Worm (Caenorhabditis elegans) whole organism, L2 larva: ENCODE results near the gene M110.9.
A peak's percentile ranks its signal among the peaks of the same experiment; 100 is the strongest.

ENCODE experiments used
- C34F6.9 ChIP-seq: fragments of 150-350 bp; optimal IDR thresholded peaks from 2 replicates; lab custom pipeline; 2014; ENCODE audit warnings: missing biosample characterization, missing genetic modification characterization
- F13H6.1 ChIP-seq: sonication (generic microtip); optimal IDR thresholded peaks from 2 replicates; lab custom pipeline; 2016; ENCODE audit warnings: missing genetic modification characterization, missing compliant biosample characterization
- R02D3.7 ChIP-seq: fragments of 150-350 bp; optimal IDR thresholded peaks from 2 replicates; lab custom pipeline; 2014; ENCODE audit warnings: missing biosample characterization, missing genetic modification characterization
- Y55F3AM.14 ChIP-seq: fragments of 200-800 bp; sonication (Bioruptor generic); optimal IDR thresholded peaks from 2 replicates; lab custom pipeline; 2018; ENCODE audit warnings: mild to moderate bottlenecking, missing genetic modification characterization, missing compliant biosample characterization
- ZK546.5 ChIP-seq: sonication (generic microtip); optimal IDR thresholded peaks from 2 replicates; lab custom pipeline; 2017; ENCODE audit warnings: missing biosample characterization, missing genetic modification characterization
- alr-1 ChIP-seq: fragments of 150-350 bp; optimal IDR thresholded peaks from 2 replicates; lab custom pipeline; 2014; ENCODE audit warnings: missing biosample characterization, missing genetic modification characterization
- aly-2 ChIP-seq: fragments of 150-350 bp; optimal IDR thresholded peaks from 2 replicates; lab custom pipeline; 2014; ENCODE audit warnings: missing biosample characterization, missing genetic modification characterization
- ama-1 ChIP-seq: fragments of 150-350 bp; optimal IDR thresholded peaks from 2 replicates; lab custom pipeline; 2018; ENCODE audit warnings: inconsistent platforms
- ceh-16 ChIP-seq: fragments of 150-350 bp; optimal IDR thresholded peaks from 2 replicates; lab custom pipeline; 2014; ENCODE audit warnings: missing biosample characterization, missing genetic modification characterization
- ceh-82 ChIP-seq: fragments of 150-350 bp; optimal IDR thresholded peaks from 2 replicates; lab custom pipeline; 2014; ENCODE audit warnings: missing biosample characterization, missing genetic modification characterization
- dmd-4 ChIP-seq: sonication (generic microtip); optimal IDR thresholded peaks from 2 replicates; lab custom pipeline; 2017; ENCODE audit warnings: missing biosample characterization, missing genetic modification characterization
- egl-27 ChIP-seq: sonication (generic microtip); optimal IDR thresholded peaks from 3 replicates; lab custom pipeline; 2017; ENCODE audit warnings: missing biosample characterization, missing genetic modification reagents, missing genetic modification characterization
- elt-1 ChIP-seq: fragments of 150-350 bp; optimal IDR thresholded peaks from 2 replicates; lab custom pipeline; 2014; ENCODE audit warnings: missing biosample characterization, missing genetic modification characterization
- gmeb-1 ChIP-seq: fragments of 150-350 bp; optimal IDR thresholded peaks from 2 replicates; lab custom pipeline; 2014; ENCODE audit warnings: missing biosample characterization, missing genetic modification characterization
- lin-11 ChIP-seq: fragments of 150-350 bp; sonication (generic microtip); optimal IDR thresholded peaks from 2 replicates; lab custom pipeline; 2014; ENCODE audit warnings: missing biosample characterization, missing genetic modification characterization, inconsistent platforms, mixed read lengths
- lin-13 ChIP-seq: fragments of 150-350 bp; optimal IDR thresholded peaks from 2 replicates; lab custom pipeline; 2014; ENCODE audit warnings: missing biosample characterization, missing genetic modification reagents, missing genetic modification characterization
- lin-39 ChIP-seq: fragments of 150-350 bp; optimal IDR thresholded peaks from 2 replicates; lab custom pipeline; 2014; ENCODE audit warnings: missing biosample characterization, missing genetic modification reagents, missing genetic modification characterization
- lsy-2 ChIP-seq, 2 experiments: fragments of 150-350 bp in 1 of 2; sonication (generic microtip) in 1 of 2; optimal IDR thresholded peaks; 2 replicates each; lab custom pipeline; 2014 to 2017; ENCODE audit warnings: missing biosample characterization in 2 of 2, missing genetic modification characterization in 2 of 2
- mdl-1 ChIP-seq, 2 experiments: fragments of 150-350 bp in 1 of 2; sonication (generic microtip) in 1 of 2; optimal IDR thresholded peaks; 2 replicates each; lab custom pipeline; 2017; ENCODE audit warnings: missing biosample characterization in 2 of 2, missing genetic modification characterization in 2 of 2
- nhr-129 ChIP-seq: fragments of 150-350 bp; optimal IDR thresholded peaks from 2 replicates; lab custom pipeline; 2014; ENCODE audit warnings: missing biosample characterization, missing genetic modification characterization
- nhr-21 ChIP-seq: fragments of 150-350 bp; optimal IDR thresholded peaks from 2 replicates; lab custom pipeline; 2014; ENCODE audit warnings: missing biosample characterization, missing genetic modification characterization
- nhr-23 ChIP-seq: fragments of 150-350 bp; optimal IDR thresholded peaks from 2 replicates; lab custom pipeline; 2014; ENCODE audit warnings: missing biosample characterization, missing genetic modification reagents, missing genetic modification characterization
- nhr-237 ChIP-seq: fragments of 150-350 bp; optimal IDR thresholded peaks from 2 replicates; lab custom pipeline; 2014; ENCODE audit warnings: missing biosample characterization, missing genetic modification characterization
- nhr-25 ChIP-seq: fragments of 150-350 bp; sonication (generic microtip); optimal IDR thresholded peaks from 3 replicates; lab custom pipeline; 2014; ENCODE audit warnings: missing biosample characterization, missing genetic modification characterization
- nhr-6 ChIP-seq: fragments of 150-350 bp; optimal IDR thresholded peaks from 2 replicates; lab custom pipeline; 2014; ENCODE audit warnings: missing biosample characterization, missing genetic modification characterization
- nhr-77 ChIP-seq: fragments of 150-350 bp; optimal IDR thresholded peaks from 2 replicates; lab custom pipeline; 2014; ENCODE audit warnings: missing biosample characterization, missing genetic modification characterization
- peb-1 ChIP-seq: fragments of 150-350 bp; optimal IDR thresholded peaks from 2 replicates; lab custom pipeline; 2014; ENCODE audit warnings: missing biosample characterization, missing genetic modification characterization
- skn-1 ChIP-seq: sonication (generic microtip); optimal IDR thresholded peaks from 2 replicates; lab custom pipeline; 2017; ENCODE audit warnings: missing biosample characterization, missing genetic modification characterization
- sma-3 ChIP-seq: sonication (generic microtip); optimal IDR thresholded peaks from 2 replicates; lab custom pipeline; 2016; ENCODE audit warnings: missing genetic modification reagents, missing genetic modification characterization, missing compliant biosample characterization
- sma-9 ChIP-seq, 2 experiments: fragments of 150-350 bp in 1 of 2; sonication (generic microtip) in 1 of 2; optimal IDR thresholded peaks; 2 replicates each; lab custom pipeline; 2014 to 2016; ENCODE audit warnings: missing genetic modification characterization in 2 of 2, mild to moderate bottlenecking in 1 of 2, missing biosample characterization in 1 of 2, missing compliant biosample characterization in 1 of 2, missing genetic modification reagents in 1 of 2, moderate library complexity in 1 of 2
- unc-39 ChIP-seq: fragments of 150-350 bp; optimal IDR thresholded peaks from 2 replicates; lab custom pipeline; 2014; ENCODE audit warnings: missing biosample characterization, missing genetic modification characterization
- unc-62 ChIP-seq: fragments of 150-350 bp; optimal IDR thresholded peaks from 2 replicates; lab custom pipeline; 2014; ENCODE audit warnings: missing biosample characterization, missing genetic modification reagents, missing genetic modification characterization
- zag-1 ChIP-seq: fragments of 150-350 bp; optimal IDR thresholded peaks from 2 replicates; lab custom pipeline; 2014; ENCODE audit warnings: missing biosample characterization, missing genetic modification characterization
- ztf-4 ChIP-seq: fragments of 150-350 bp; optimal IDR thresholded peaks from 2 replicates; lab custom pipeline; 2014; ENCODE audit warnings: missing biosample characterization, missing genetic modification characterization

M110.9 gene

ce11 chrII:8267679-8268078 lies 36.6 kb downstream of the M110.9 start:
- TF ChIP-seq unc-39, result no peak
- TF ChIP-seq gmeb-1 (tag; lab: Kevin White, UChicago), result no peak

- TF ChIP-seq ceh-82 (tag; lab: Kevin White, UChicago) (no peak), nhr-129 (no peak), elt-1 (tag; lab: Kevin White, UChicago) (no peak), zag-1 (tag; lab: Kevin White, UChicago) (no peak), sma-3 (no peak), gmeb-1 (tag; lab: Kevin White, UChicago) (no peak), nhr-77 (tag; lab: Kevin White, UChicago) (no peak), Y55F3AM.14 (GFP tag; lab: Kevin White, UChicago) (no peak), lsy-2 (tag; optimal IDR thresholded peaks at IDR 0.05; lab: Kevin White, UChicago) (no peak), nhr-6 (tag; lab: Kevin White, UChicago) (no peak), lin-39 (no peak), F13H6.1 (tag; lab: Kevin White, UChicago) (no peak), mdl-1 (tag; optimal IDR thresholded peaks at IDR 0.05; lab: Kevin White, UChicago) (no peak), nhr-23 (tag; lab: Kevin White, UChicago) (no peak), alr-1 (tag; lab: Kevin White, UChicago) (no peak), sma-9 (GFP tag; optimal IDR thresholded peaks at IDR 0.05; lab: Kevin White, UChicago) (no peak), sma-9 (tag; optimal IDR thresholded peaks at IDR 0.05; lab: Kevin White, UChicago) (no peak), ztf-4 (tag; lab: Kevin White, UChicago) (no peak), nhr-237 (tag; lab: Kevin White, UChicago) (no peak)
Measured at ce11 chrII:8269351-8269750, 38.3 kb downstream of the M110.9 start, which contains the start of gene K01C8.2. Gene K01C8.2 (minus strand): TSS chrII:8269451.

- no peak for TF ChIP-seq lin-39
- TF ChIP-seq ceh-82 (tag; lab: Kevin White, UChicago), result no peak
- no peak for TF ChIP-seq lsy-2 (tag; optimal IDR thresholded peaks at IDR 0.05; lab: Kevin White, UChicago)
- no peak for TF ChIP-seq gmeb-1 (tag; lab: Kevin White, UChicago)
- no peak for TF ChIP-seq Y55F3AM.14 (GFP tag; lab: Kevin White, UChicago)
- no peak for TF ChIP-seq ceh-16
- TF ChIP-seq sma-9 (GFP tag; optimal IDR thresholded peaks at IDR 0.05; lab: Kevin White, UChicago), result no peak
- no peak for TF ChIP-seq sma-9 (tag; optimal IDR thresholded peaks at IDR 0.05; lab: Kevin White, UChicago)
- no peak for TF ChIP-seq egl-27 (tag; lab: Kevin White, UChicago)
- no peak for TF ChIP-seq unc-62
- TF ChIP-seq lin-13 (GFP tag; lab: Kevin White, UChicago), result no peak
- no peak for TF ChIP-seq ZK546.5 (tag; lab: Kevin White, UChicago)
- TF ChIP-seq ztf-4 (tag; lab: Kevin White, UChicago), result no peak
- TF ChIP-seq C34F6.9 (tag; lab: Kevin White, UChicago), result no peak
- no peak for TF ChIP-seq nhr-25 (tag; lab: Kevin White, UChicago)
- no peak for TF ChIP-seq sma-3
- TF ChIP-seq dmd-4, result no peak
- TF ChIP-seq lin-11 (tag; lab: Kevin White, UChicago), result no peak
Measured at ce11 chrII:8269855-8270647, 39.0 kb downstream of the M110.9 start, which contains the start of gene tdc-1. Gene tdc-1 (plus strand): TSS chrII:8270597.

ce11 chrII:8273060-8273459 lies 42.0 kb downstream of the M110.9 start:
- TF ChIP-seq ama-1, result no peak
- TF ChIP-seq nhr-21 (tag; lab: Kevin White, UChicago), result no peak
- TF ChIP-seq skn-1 (tag; lab: Kevin White, UChicago), result no peak
- TF ChIP-seq aly-2 (tag; lab: Kevin White, UChicago), result no peak
- TF ChIP-seq peb-1 (tag; lab: Kevin White, UChicago), result no peak

ce11 chrII:8276057-8276456 lies 45.0 kb downstream of the M110.9 start, which contains the start of the genes gei-14 and slc-25A32:
Gene gei-14 (minus strand): TSS chrII:8276231.
Gene slc-25A32 (plus strand): TSS chrII:8276298.
- TF ChIP-seq gmeb-1 (tag; lab: Kevin White, UChicago) (peak; percentile 89), nhr-129 (peak; percentile 13), R02D3.7 (tag; lab: Kevin White, UChicago) (peak; percentile 85), lsy-2 (tag; optimal IDR thresholded peaks at IDR 0.05; lab: Kevin White, UChicago) (peak; percentile 59 to 83), ceh-82 (tag; lab: Kevin White, UChicago) (no peak), egl-27 (tag; lab: Kevin White, UChicago) (no peak), ama-1 (no peak)
- TF ChIP-seq, all 48 proteins: peak for 4
